Worm (Caenorhabditis elegans): ENCODE data around the gene C04C11.1.

Gene C04C11.1

DNA sequence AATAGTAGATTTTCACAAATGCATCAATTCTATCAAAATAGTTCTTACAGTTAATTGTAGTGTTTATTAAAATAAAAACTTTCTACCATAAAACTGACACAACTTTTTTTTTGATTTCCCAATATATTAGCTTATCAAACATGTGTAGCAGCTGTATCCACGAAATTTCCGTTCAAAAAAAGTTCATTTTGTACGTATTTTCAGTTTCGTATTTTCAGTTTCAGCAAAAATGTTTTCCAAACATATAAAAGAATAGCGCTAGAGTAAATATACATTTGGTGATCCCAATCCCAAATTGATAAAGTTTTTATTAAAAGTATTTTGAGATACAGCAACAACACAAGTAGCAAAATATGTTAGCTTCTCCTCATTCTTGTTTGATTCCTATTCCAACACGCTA, 9.0 kb downstream of the C04C11.1 start:
- no peak for TF ChIP-seq B0310.2 (tag; optimal IDR thresholded peaks at IDR 0.05)
- no peak for TF ChIP-seq pes-1 (GFP tag; IDR thresholded peaks at IDR 0.05)

DNA sequence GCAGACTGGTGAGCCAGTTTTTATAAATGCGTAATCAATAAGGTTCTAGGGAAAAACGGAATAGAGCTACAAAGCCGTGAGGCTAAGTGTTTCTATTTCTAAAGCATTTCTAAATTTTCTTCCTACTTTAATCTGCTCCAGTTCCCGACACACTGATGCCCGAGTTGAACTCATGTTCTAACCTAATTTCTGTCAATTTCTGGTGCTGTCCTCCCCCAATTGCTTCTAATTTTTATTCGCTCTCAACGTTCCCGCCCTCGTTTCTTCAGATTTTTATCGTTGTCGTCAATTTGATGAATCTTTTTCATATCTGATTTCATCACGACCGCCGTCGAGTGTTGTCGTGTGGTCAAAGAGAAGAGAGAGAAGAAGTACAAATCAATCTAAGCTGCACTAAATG, 9.5 kb downstream of the C04C11.1 start:
- TF ChIP-seq pes-1 (GFP tag; IDR thresholded peaks at IDR 0.05): no peak
- TF ChIP-seq tbx-11 (GFP tag; IDR thresholded peaks at IDR 0.05): no peak
- no peak for TF ChIP-seq ama-1 (optimal IDR thresholded peaks at IDR 0.05)
- TF ChIP-seq ceh-36 (tag; optimal IDR thresholded peaks at IDR 0.05): no peak
- TF ChIP-seq flt-1 (GFP tag; IDR thresholded peaks at IDR 0.05): no peak
- no peak for TF ChIP-seq F13C5.2 (tag; optimal IDR thresholded peaks at IDR 0.05)
- TF ChIP-seq hmbx-1 (tag; optimal IDR thresholded peaks at IDR 0.05): no peak
- no peak for TF ChIP-seq B0310.2 (tag; optimal IDR thresholded peaks at IDR 0.05)
- TF ChIP-seq scrt-1 (GFP tag; IDR thresholded peaks at IDR 0.05): no peak
- no peak for TF ChIP-seq sea-1 (GFP tag; conservative IDR thresholded peaks at IDR 0.05)
- TF ChIP-seq aly-1 (tag; optimal IDR thresholded peaks at IDR 0.05): no peak
- TF ChIP-seq tbx-37 (GFP tag; conservative IDR thresholded peaks at IDR 0.05): no peak

DNA sequence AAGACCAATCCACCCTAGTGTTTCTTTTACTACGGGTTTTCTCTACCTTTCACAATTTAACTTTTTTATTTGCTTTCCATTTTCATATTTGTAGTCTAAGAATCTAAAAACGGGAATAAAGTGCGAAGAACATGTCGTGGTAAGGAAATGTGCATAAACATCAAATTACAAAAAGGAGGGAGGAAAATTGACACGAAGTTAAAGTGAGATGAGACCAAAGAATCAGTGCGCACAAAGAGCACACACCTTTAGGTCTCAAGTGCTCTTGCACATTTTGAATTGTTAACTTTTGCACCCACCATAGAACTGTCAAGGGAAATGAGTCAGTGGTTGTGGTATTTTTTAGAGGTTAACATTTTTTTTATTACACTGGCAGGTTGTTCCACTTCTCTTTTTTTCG, 10.1 kb downstream of the C04C11.1 start:
- no peak for TF ChIP-seq hmbx-1 (tag; optimal IDR thresholded peaks at IDR 0.05)
- TF ChIP-seq aly-1 (tag; optimal IDR thresholded peaks at IDR 0.05): no peak

DNA sequence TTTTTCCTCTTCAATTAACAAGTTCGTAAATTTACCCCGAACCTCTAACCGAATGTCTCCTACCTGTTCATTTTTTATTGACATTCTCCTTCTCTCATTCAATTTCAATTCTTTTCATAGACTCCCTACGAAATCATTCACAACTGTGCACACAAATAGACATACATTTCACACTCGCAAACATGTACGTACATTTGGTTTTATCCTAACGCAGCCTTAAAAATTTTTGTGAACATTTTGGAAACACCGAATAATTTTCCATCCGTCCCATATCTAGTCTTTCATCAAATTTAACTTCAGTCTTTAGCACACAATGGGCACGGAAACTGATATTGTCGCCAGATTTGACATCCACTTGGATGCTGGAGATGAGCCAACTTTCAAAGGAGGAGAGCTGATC, 13.1 kb downstream of the C04C11.1 start, which contains the start of gene arrd-25:
TSS of gene arrd-25 (plus strand) at position 301 of the 400 bp plus-strand sequence.
- TF ChIP-seq F13C5.2 (tag; optimal IDR thresholded peaks at IDR 0.05): no peak
- no peak for TF ChIP-seq hnd-1 (tag; optimal IDR thresholded peaks at IDR 0.05)
- no peak for TF ChIP-seq hmg-4 (GFP tag; optimal IDR thresholded peaks at IDR 0.05)
- no peak for TF ChIP-seq ama-1 (optimal IDR thresholded peaks at IDR 0.05)
- no peak for TF ChIP-seq ceh-13 (GFP tag; optimal IDR thresholded peaks at IDR 0.05)
- TF ChIP-seq tbx-37 (GFP tag; conservative IDR thresholded peaks at IDR 0.05): no peak
- no peak for TF ChIP-seq B0310.2 (tag; optimal IDR thresholded peaks at IDR 0.05)
- TF ChIP-seq sea-1 (GFP tag; conservative IDR thresholded peaks at IDR 0.05): no peak
- no peak for TF ChIP-seq scrt-1 (GFP tag; IDR thresholded peaks at IDR 0.05)
- no peak for TF ChIP-seq tbx-11 (GFP tag; IDR thresholded peaks at IDR 0.05)
- TF ChIP-seq tra-4 (tag; optimal IDR thresholded peaks at IDR 0.05): no peak
- TF ChIP-seq flt-1 (GFP tag; IDR thresholded peaks at IDR 0.05): no peak
- TF ChIP-seq ets-7 (tag; optimal IDR thresholded peaks at IDR 0.05): no peak
- TF ChIP-seq aly-1 (tag; optimal IDR thresholded peaks at IDR 0.05): no peak
- no peak for TF ChIP-seq hmbx-1 (tag; optimal IDR thresholded peaks at IDR 0.05)
- TF ChIP-seq ceh-36 (tag; optimal IDR thresholded peaks at IDR 0.05): no peak
- no peak for TF ChIP-seq pes-1 (GFP tag; IDR thresholded peaks at IDR 0.05)

DNA sequence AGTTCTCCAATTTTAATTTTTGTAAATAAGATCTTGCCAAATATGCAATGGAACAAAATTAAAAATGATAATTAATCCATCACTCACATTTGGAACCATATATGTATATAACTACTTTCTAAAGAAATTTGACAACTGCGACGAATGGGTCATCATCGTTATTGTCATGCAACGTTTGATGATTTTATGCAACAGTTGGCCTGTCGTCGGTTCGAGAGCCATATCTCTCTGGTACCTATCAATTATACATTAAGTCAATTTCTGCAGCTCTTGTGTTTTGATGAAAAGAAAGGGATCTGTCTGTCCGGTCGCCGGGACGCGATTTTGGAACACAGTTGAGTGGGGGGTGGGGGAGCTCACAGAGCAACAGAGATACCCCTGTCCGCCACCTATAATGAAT, 18.9 kb downstream of the C04C11.1 start:
- no peak for TF ChIP-seq ceh-36 (tag; optimal IDR thresholded peaks at IDR 0.05)

DNA sequence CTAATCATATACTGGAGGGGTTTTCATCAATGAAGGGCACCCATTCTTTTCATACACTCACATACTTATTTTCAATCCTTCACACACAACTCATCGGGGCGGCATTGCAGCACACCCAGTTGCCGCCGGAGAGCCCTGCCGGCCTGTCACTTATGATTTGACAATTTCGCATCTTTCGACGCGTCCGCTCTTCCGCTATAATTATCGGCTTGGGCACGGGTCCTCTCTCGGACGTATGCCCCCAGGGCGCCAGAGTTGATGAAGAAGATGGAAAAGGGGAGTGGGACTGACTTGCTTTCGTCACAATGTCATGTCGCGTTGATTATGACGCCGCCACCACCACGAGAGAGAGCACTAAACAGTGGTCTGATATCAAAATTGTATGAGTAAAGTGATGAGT, 24.0 kb downstream of the C04C11.1 start:
- TF ChIP-seq aly-1 (tag; optimal IDR thresholded peaks at IDR 0.05): no peak
- no peak for TF ChIP-seq flt-1 (GFP tag; IDR thresholded peaks at IDR 0.05)
- TF ChIP-seq pes-1 (GFP tag; IDR thresholded peaks at IDR 0.05): no peak
- no peak for TF ChIP-seq ama-1 (optimal IDR thresholded peaks at IDR 0.05)
- TF ChIP-seq ceh-36 (tag; optimal IDR thresholded peaks at IDR 0.05): no peak
- no peak for TF ChIP-seq sea-1 (GFP tag; conservative IDR thresholded peaks at IDR 0.05)
- TF ChIP-seq tbx-37 (GFP tag; conservative IDR thresholded peaks at IDR 0.05): no peak
- TF ChIP-seq ets-7 (tag; optimal IDR thresholded peaks at IDR 0.05): no peak
- TF ChIP-seq ceh-13 (GFP tag; optimal IDR thresholded peaks at IDR 0.05): no peak

DNA sequence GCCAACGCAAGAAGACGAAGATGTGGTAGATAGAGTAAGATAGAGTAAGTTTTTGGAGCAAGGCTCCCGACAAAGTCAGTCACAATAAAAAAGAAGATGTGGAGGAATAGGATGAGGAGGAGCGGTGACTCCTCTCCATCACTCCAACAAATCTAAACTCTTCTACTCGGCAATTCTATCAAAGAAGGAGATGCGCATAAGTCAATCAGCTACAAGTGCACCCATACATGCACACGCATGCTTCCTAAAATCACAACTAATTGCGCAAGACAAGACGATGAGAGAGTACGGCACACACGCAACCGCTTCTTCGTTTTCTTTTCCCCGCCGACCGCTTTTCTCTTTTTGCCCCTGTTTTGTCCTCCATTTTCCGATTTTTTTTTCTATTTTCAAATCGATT, 27.2 kb downstream of the C04C11.1 start:
- no peak for TF ChIP-seq pes-1 (GFP tag; IDR thresholded peaks at IDR 0.05)
- no peak for TF ChIP-seq ama-1 (optimal IDR thresholded peaks at IDR 0.05)
- no peak for TF ChIP-seq tra-4 (tag; optimal IDR thresholded peaks at IDR 0.05)
- no peak for TF ChIP-seq hmbx-1 (tag; optimal IDR thresholded peaks at IDR 0.05)
- TF ChIP-seq hnd-1 (tag; optimal IDR thresholded peaks at IDR 0.05): no peak
- no peak for TF ChIP-seq hmg-4 (GFP tag; optimal IDR thresholded peaks at IDR 0.05)
- TF ChIP-seq tbx-37 (GFP tag; conservative IDR thresholded peaks at IDR 0.05): no peak
- no peak for TF ChIP-seq sea-1 (GFP tag; conservative IDR thresholded peaks at IDR 0.05)
- no peak for TF ChIP-seq F13C5.2 (tag; optimal IDR thresholded peaks at IDR 0.05)
- TF ChIP-seq flt-1 (GFP tag; IDR thresholded peaks at IDR 0.05): no peak
- no peak for TF ChIP-seq ets-7 (tag; optimal IDR thresholded peaks at IDR 0.05)
- no peak for TF ChIP-seq B0310.2 (tag; optimal IDR thresholded peaks at IDR 0.05)
- TF ChIP-seq ceh-13 (GFP tag; optimal IDR thresholded peaks at IDR 0.05): no peak
- TF ChIP-seq tbx-11 (GFP tag; IDR thresholded peaks at IDR 0.05): no peak
- no peak for TF ChIP-seq aly-1 (tag; optimal IDR thresholded peaks at IDR 0.05)
- no peak for TF ChIP-seq scrt-1 (GFP tag; IDR thresholded peaks at IDR 0.05)
- TF ChIP-seq ceh-36 (tag; optimal IDR thresholded peaks at IDR 0.05): no peak

DNA sequence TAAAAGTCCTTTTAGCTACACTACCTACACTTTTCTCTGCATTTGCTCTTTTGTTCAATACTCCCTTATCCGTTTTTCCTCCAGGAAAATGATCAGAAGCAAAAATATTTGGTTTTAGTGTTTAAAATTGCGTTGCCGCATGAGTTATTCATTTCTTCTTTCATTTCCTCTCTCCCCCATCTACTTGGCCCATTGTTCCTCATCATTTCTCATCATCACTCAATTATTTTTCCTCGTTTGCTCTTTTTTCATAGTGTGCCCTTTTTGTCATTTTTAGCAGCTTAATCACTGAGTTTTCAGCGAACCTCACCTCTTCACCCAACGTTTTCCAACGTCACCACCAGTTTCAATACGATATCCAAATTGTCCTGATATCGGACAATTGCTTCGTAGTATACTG, 28.8 kb downstream of the C04C11.1 start, which contains the start of gene dyc-1:
TSS of gene dyc-1 (plus strand) at position 301 of the 400 bp plus-strand sequence.
- TF ChIP-seq hmbx-1 (tag; optimal IDR thresholded peaks at IDR 0.05) (no peak), hnd-1 (tag; optimal IDR thresholded peaks at IDR 0.05) (no peak), tra-4 (tag; optimal IDR thresholded peaks at IDR 0.05) (no peak), ets-7 (tag; optimal IDR thresholded peaks at IDR 0.05) (no peak), ceh-13 (GFP tag; optimal IDR thresholded peaks at IDR 0.05) (no peak), ama-1 (optimal IDR thresholded peaks at IDR 0.05) (no peak)

DNA sequence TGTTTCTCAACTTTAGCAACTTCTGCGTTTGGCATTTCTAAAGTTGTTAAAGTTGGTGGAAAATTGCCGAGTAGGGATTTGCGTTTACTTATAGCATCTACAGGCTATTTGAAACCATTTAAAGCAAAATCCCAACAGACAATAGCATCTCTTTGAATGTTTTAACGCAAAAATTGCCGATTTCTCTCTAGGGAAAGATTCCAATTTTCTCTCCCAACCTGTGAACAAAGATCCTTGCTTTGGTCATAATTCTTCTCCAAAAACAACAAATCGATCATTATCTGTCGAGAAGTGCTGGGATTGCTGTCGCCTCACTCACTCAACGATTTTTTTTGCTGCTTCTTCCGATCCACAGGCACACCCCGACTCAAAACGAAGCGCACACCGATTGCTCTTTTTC, 33.4 kb downstream of the C04C11.1 start:
- no peak for TF ChIP-seq aly-1 (tag; optimal IDR thresholded peaks at IDR 0.05)
- no peak for TF ChIP-seq tbx-37 (GFP tag; conservative IDR thresholded peaks at IDR 0.05)
- no peak for TF ChIP-seq hmg-4 (GFP tag; optimal IDR thresholded peaks at IDR 0.05)
- TF ChIP-seq tra-4 (tag; optimal IDR thresholded peaks at IDR 0.05): no peak
- no peak for TF ChIP-seq sea-1 (GFP tag; conservative IDR thresholded peaks at IDR 0.05)
